Fruit fly (Drosophila melanogaster): ENCODE data around the gene CG34355.
A peak's percentile ranks its signal among the peaks of the same experiment; 100 is the strongest.

Gene CG34355

dm6 chr3R:23887096-23887421 lies 83.4 kb downstream of the CG34355 start (continued):
- peak in 1 of 2 experiments; percentile 7 for TF ChIP-seq insv (GFP tag; optimal IDR thresholded peaks at IDR 0.05)
- TF ChIP-seq ab (GFP tag; optimal IDR thresholded peaks at IDR 0.05): no peak
- peak; percentile 67 for TF ChIP-seq Hmr (GFP tag; optimal IDR thresholded peaks at IDR 0.05)
- no peak for TF ChIP-seq vfl (GFP tag; optimal IDR thresholded peaks at IDR 0.05)
- TF ChIP-seq zen2 (GFP tag; IDR thresholded peaks at IDR 0.05; ENCODE audit: partially characterized antibody): no peak
- peak; percentile 96 for TF ChIP-seq trem (tag; optimal IDR thresholded peaks at IDR 0.05)
- TF ChIP-seq CG10431 (GFP tag; optimal IDR thresholded peaks at IDR 0.05): peak; percentile 88
- TF ChIP-seq Chrac-16 (GFP tag; optimal IDR thresholded peaks at IDR 0.05): peak; percentile 92
- TF ChIP-seq Antp (GFP tag; optimal IDR thresholded peaks at IDR 0.05): peak; percentile 38
- peak; percentile 94 for TF ChIP-seq dmrt99B (tag; optimal IDR thresholded peaks at IDR 0.05)
- peak; percentile 90 for TF ChIP-seq lab (GFP tag; optimal IDR thresholded peaks at IDR 0.05)
- peak; percentile 63 for TF ChIP-seq dati (GFP tag; IDR thresholded peaks at IDR 0.05)
- peak; percentile 96 for TF ChIP-seq sisA (GFP tag; IDR thresholded peaks at IDR 0.05)
- peak; percentile 81 for TF ChIP-seq danr (GFP tag; IDR thresholded peaks at IDR 0.05)
- peak; percentile 100 for TF ChIP-seq D19A (tag; optimal IDR thresholded peaks at IDR 0.05)
- TF ChIP-seq lmd (GFP tag; IDR thresholded peaks at IDR 0.05): peak; percentile 94
- peak; percentile 78 for TF ChIP-seq fd64A (GFP tag; optimal IDR thresholded peaks at IDR 0.05)
- peak; percentile 92 for TF ChIP-seq sens-2 (GFP tag; IDR thresholded peaks at IDR 0.05)
- TF ChIP-seq sc (optimal IDR thresholded peaks at IDR 0.05): no peak
- peak; percentile 94 for TF ChIP-seq sc (GFP tag; optimal IDR thresholded peaks at IDR 0.05)
- TF ChIP-seq nau (GFP tag; optimal IDR thresholded peaks at IDR 0.05): peak; percentile 78
- peak; percentile 86 for TF ChIP-seq CG12659 (GFP tag; optimal IDR thresholded peaks at IDR 0.05)
- peak; percentile 78 for TF ChIP-seq Fer1 (GFP tag; optimal IDR thresholded peaks at IDR 0.05)
- TF ChIP-seq ro (GFP tag; IDR thresholded peaks at IDR 0.05): peak; percentile 83
- peak; percentile 88 for TF ChIP-seq CG3726 (GFP tag; IDR thresholded peaks at IDR 0.05)
- TF ChIP-seq ems (GFP tag; optimal IDR thresholded peaks at IDR 0.05): peak; percentile 66
- peak; percentile 94 for TF ChIP-seq az2 (GFP tag; optimal IDR thresholded peaks at IDR 0.05)
- TF ChIP-seq dmrt11E (tag; optimal IDR thresholded peaks at IDR 0.05): peak; percentile 99
- TF ChIP-seq CG3847 (GFP tag; IDR thresholded peaks at IDR 0.05): peak; percentile 88
- TF ChIP-seq pnt (GFP tag; optimal IDR thresholded peaks at IDR 0.05): peak; percentile 54
- TF ChIP-seq tio (GFP tag; optimal IDR thresholded peaks at IDR 0.05): peak; percentile 86
- TF ChIP-seq CG3163 (GFP tag; optimal IDR thresholded peaks at IDR 0.05): no peak
- no peak for TF ChIP-seq CG2129 (GFP tag; IDR thresholded peaks at IDR 0.05; ENCODE audit: partially characterized antibody)
- TF ChIP-seq gfzf (GFP tag; optimal IDR thresholded peaks at IDR 0.05): no peak
- peak; percentile 80 for TF ChIP-seq caup (GFP tag; optimal IDR thresholded peaks at IDR 0.05; ENCODE audit: severe bottlenecking)
- peak; percentile 88 for TF ChIP-seq Fer3 (tag; optimal IDR thresholded peaks at IDR 0.05)
- peak; percentile 80 for TF ChIP-seq CG11560 (tag; IDR thresholded peaks at IDR 0.05)
- peak; percentile 12 for TF ChIP-seq btn (GFP tag; optimal IDR thresholded peaks at IDR 0.05)
- peak; percentile 97 for TF ChIP-seq CG33557 (GFP tag; optimal IDR thresholded peaks at IDR 0.05)
- TF ChIP-seq ranshi (GFP tag; IDR thresholded peaks at IDR 0.05): peak; percentile 91
- TF ChIP-seq toy (GFP tag; IDR thresholded peaks at IDR 0.05): peak; percentile 76
- peak; percentile 93 for TF ChIP-seq Oli (tag; optimal IDR thresholded peaks at IDR 0.05)
- peak; percentile 91 for TF ChIP-seq CG4820 (GFP tag; optimal IDR thresholded peaks at IDR 0.05)
- TF ChIP-seq CrebB (tag; optimal IDR thresholded peaks at IDR 0.05): peak; percentile 78
- peak; percentile 74 for TF ChIP-seq CG5180 (GFP tag; optimal IDR thresholded peaks at IDR 0.05)
- TF ChIP-seq Elba2 (GFP tag; optimal IDR thresholded peaks at IDR 0.05): no peak
- peak; percentile 98 for TF ChIP-seq gsb-n (tag; optimal IDR thresholded peaks at IDR 0.05)
- no peak for TF ChIP-seq CG6791 (GFP tag; IDR thresholded peaks at IDR 0.05; ENCODE audit: partially characterized antibody)
- TF ChIP-seq CHES-1-like (GFP tag; optimal IDR thresholded peaks at IDR 0.05): no peak
- peak; percentile 97 for TF ChIP-seq phol (tag; optimal IDR thresholded peaks at IDR 0.05)
- TF ChIP-seq Bteb2 (GFP tag; optimal IDR thresholded peaks at IDR 0.05): peak; percentile 22

All from whole organism, embryonic.